Worm (Caenorhabditis elegans) whole organism, L3 larva: Measurements from ENCODE around the gene fbxc-29.

ENCODE experiments used
- ZK546.5 ChIP-seq: sonication (generic microtip); optimal IDR thresholded peaks from 2 replicates; lab custom pipeline; 2017; ENCODE audit warnings: missing biosample characterization, missing genetic modification characterization
- aly-2 ChIP-seq: fragments of 150-350 bp; optimal IDR thresholded peaks from 2 replicates; lab custom pipeline; 2014; ENCODE audit warnings: missing biosample characterization, missing genetic modification characterization
- ceh-16 ChIP-seq: sonication (generic microtip); optimal IDR thresholded peaks from 2 replicates; lab custom pipeline; 2017; ENCODE audit warnings: missing biosample characterization, missing genetic modification characterization
- ceh-28 ChIP-seq: fragments of 150-350 bp; optimal IDR thresholded peaks from 2 replicates; lab custom pipeline; 2014; ENCODE audit warnings: missing biosample characterization, missing genetic modification reagents, missing genetic modification characterization
- ceh-82 ChIP-seq: fragments of 150-350 bp; optimal IDR thresholded peaks from 2 replicates; lab custom pipeline; 2014; ENCODE audit warnings: missing biosample characterization, missing genetic modification characterization
- ceh-9 ChIP-seq: sonication (generic microtip); optimal IDR thresholded peaks from 2 replicates; lab custom pipeline; 2018; ENCODE audit warnings: missing biosample characterization, missing genetic modification characterization
- egl-27 ChIP-seq: sonication (generic microtip); optimal IDR thresholded peaks from 4 replicates; lab custom pipeline; 2017; ENCODE audit warnings: missing biosample characterization, missing genetic modification reagents, missing genetic modification characterization
- egl-5 ChIP-seq: fragments of 150-350 bp; optimal IDR thresholded peaks from 2 replicates; lab custom pipeline; 2017; ENCODE audit warnings: missing biosample characterization, missing genetic modification reagents, missing genetic modification characterization, inconsistent platforms
- elt-1 ChIP-seq: fragments of 150-350 bp; optimal IDR thresholded peaks from 2 replicates; lab custom pipeline; 2014; ENCODE audit warnings: missing biosample characterization, missing genetic modification characterization
- elt-2 ChIP-seq: sonication (generic microtip); optimal IDR thresholded peaks from 2 replicates; lab custom pipeline; 2016; ENCODE audit warnings: missing genetic modification reagents, mild to moderate bottlenecking, missing genetic modification characterization, missing compliant biosample characterization
- elt-3 ChIP-seq, 3 experiments: fragments of 150-350 bp in 1 of 3; sonication (generic microtip) in 2 of 3; optimal IDR thresholded peaks; 2 replicates in 2 of 3; 4 replicates in 1 of 3; lab custom pipeline; 2014 to 2017; ENCODE audit warnings: missing biosample characterization in 3 of 3, missing genetic modification characterization in 3 of 3
- eor-1 ChIP-seq, 2 experiments: fragments of 150-350 bp; optimal IDR thresholded peaks; 2 replicates each; lab custom pipeline; 2014 to 2018; ENCODE audit warnings: missing biosample characterization in 2 of 2, missing genetic modification characterization in 2 of 2
- fkh-10 ChIP-seq: sonication (generic microtip); optimal IDR thresholded peaks from 2 replicates; lab custom pipeline; 2017; ENCODE audit warnings: missing biosample characterization, missing genetic modification reagents, missing genetic modification characterization
- fkh-2 ChIP-seq: fragments of 150-350 bp; optimal IDR thresholded peaks from 2 replicates; lab custom pipeline; 2014; ENCODE audit warnings: missing biosample characterization, missing genetic modification reagents, missing genetic modification characterization
- hmg-11 ChIP-seq: sonication (generic microtip); optimal IDR thresholded peaks from 2 replicates; lab custom pipeline; 2016; ENCODE audit warnings: missing genetic modification characterization, missing compliant biosample characterization
- lin-15B ChIP-seq: fragments of 150-350 bp; optimal IDR thresholded peaks from 2 replicates; lab custom pipeline; 2014; ENCODE audit warnings: missing biosample characterization, missing genetic modification characterization
- lsy-12 ChIP-seq: sonication (generic microtip); optimal IDR thresholded peaks from 2 replicates; lab custom pipeline; 2016; ENCODE audit warnings: mild to moderate bottlenecking, missing genetic modification characterization, missing compliant biosample characterization
- mdl-1 ChIP-seq: fragments of 150-350 bp; optimal IDR thresholded peaks from 2 replicates; lab custom pipeline; 2014; ENCODE audit warnings: missing biosample characterization, missing genetic modification characterization
- mml-1 ChIP-seq: fragments of 150-350 bp; sonication (generic microtip); optimal IDR thresholded peaks from 3 replicates; lab custom pipeline; 2014; ENCODE audit warnings: missing biosample characterization, missing genetic modification characterization
- nfya-1 ChIP-seq: sonication (generic microtip); optimal IDR thresholded peaks from 2 replicates; lab custom pipeline; 2017; ENCODE audit warnings: missing genetic modification characterization, mild to moderate bottlenecking, missing compliant biosample characterization, antibody characterized with exemption, moderate library complexity; ENCODE audit not compliant: insufficient read depth
- nhr-23 ChIP-seq: fragments of 150-350 bp; optimal IDR thresholded peaks from 2 replicates; lab custom pipeline; 2014; ENCODE audit warnings: missing biosample characterization, missing genetic modification reagents, missing genetic modification characterization
- nhr-237 ChIP-seq: fragments of 150-350 bp; optimal IDR thresholded peaks from 2 replicates; lab custom pipeline; 2014; ENCODE audit warnings: missing biosample characterization, missing genetic modification characterization
- nhr-28 ChIP-seq: fragments of 150-350 bp; optimal IDR thresholded peaks from 2 replicates; lab custom pipeline; 2014; ENCODE audit warnings: missing biosample characterization, missing genetic modification characterization
- nhr-43 ChIP-seq: sonication (generic microtip); optimal IDR thresholded peaks from 2 replicates; lab custom pipeline; 2016; ENCODE audit warnings: mild to moderate bottlenecking, missing genetic modification characterization, missing compliant biosample characterization; ENCODE audit not compliant: poor library complexity, severe bottlenecking
- nhr-76 ChIP-seq: fragments of 150-350 bp; sonication (generic microtip); optimal IDR thresholded peaks from 5 replicates; lab custom pipeline; 2014; ENCODE audit warnings: missing biosample characterization, missing genetic modification characterization
- nhr-77 ChIP-seq: fragments of 150-350 bp; optimal IDR thresholded peaks from 2 replicates; lab custom pipeline; 2014; ENCODE audit warnings: missing biosample characterization, missing genetic modification characterization
- pha-4 ChIP-seq: fragments of 150-350 bp; optimal IDR thresholded peaks from 2 replicates; lab custom pipeline; 2014; ENCODE audit warnings: missing biosample characterization, missing genetic modification reagents, missing genetic modification characterization
- pqm-1 ChIP-seq: fragments of 150-350 bp; optimal IDR thresholded peaks from 2 replicates; lab custom pipeline; 2017; ENCODE audit warnings: missing biosample characterization, missing genetic modification characterization, inconsistent platforms
- sea-2 ChIP-seq: fragments of 150-350 bp; sonication (generic microtip); optimal IDR thresholded peaks from 4 replicates; lab custom pipeline; 2014; ENCODE audit warnings: missing biosample characterization, missing genetic modification reagents, missing genetic modification characterization
- snpc-4 ChIP-seq: fragments of 150-350 bp; optimal IDR thresholded peaks from 2 replicates; lab custom pipeline; 2014; ENCODE audit warnings: missing biosample characterization, missing genetic modification characterization
- unc-39 ChIP-seq: sonication (generic microtip); optimal IDR thresholded peaks from 4 replicates; lab custom pipeline; 2017; ENCODE audit warnings: missing biosample characterization, missing genetic modification characterization
- zag-1 ChIP-seq: fragments of 150-350 bp; optimal IDR thresholded peaks from 2 replicates; lab custom pipeline; 2014; ENCODE audit warnings: missing biosample characterization, missing genetic modification characterization

Gene fbxc-29

DNA sequence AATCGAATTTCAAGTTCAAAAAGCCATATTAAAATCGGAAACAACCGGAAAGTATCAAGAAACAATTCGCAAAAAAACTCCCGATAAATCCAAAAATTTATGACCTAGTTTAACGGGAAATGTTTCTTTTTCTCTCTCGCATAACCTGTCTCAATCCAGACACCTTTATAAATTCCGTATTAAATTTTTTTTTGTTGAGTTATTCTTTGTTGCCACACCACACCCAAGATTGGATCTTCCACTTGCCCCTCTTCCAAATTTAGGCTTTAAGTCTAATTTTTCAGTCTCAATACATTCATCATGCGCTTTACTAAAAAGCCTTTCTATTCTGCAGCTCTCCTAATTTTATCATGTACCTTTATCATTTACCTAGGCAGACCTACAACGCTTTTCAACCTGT lies 22.7 kb downstream of the fbxc-29 start, which contains the start of gene R07C3.3:
Gene R07C3.3 (plus strand): TSS at position 301 of the 400 bp plus-strand sequence.
- TF ChIP-seq nhr-76 (tag; lab: Kevin White, UChicago), result no peak
- no peak for TF ChIP-seq ceh-9 (tag; lab: Kevin White, UChicago)

DNA sequence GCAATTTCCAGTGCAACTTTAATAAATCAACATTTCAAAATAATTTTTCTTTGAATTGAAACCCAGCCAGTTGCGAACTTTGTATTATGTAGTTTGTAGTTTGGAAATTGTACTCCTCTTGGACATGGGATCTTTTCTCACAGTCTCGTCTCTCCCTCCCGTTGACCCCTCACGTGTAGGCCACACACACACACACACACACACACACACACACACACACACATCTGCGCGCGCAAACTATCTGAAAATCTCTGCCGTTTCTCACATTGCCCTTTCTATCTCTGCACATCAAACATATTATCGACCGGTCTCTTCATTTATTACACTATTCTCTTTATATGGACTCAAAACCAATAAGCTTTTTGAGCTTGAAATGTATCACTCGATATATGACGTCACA lies 24.9 kb downstream of the fbxc-29 start, which contains the start of gene fbxc-36:
Gene fbxc-36 (plus strand): TSS at position 205 of the 400 bp plus-strand sequence.
- no peak for TF ChIP-seq hmg-11 (tag; lab: Kevin White, UChicago)

DNA sequence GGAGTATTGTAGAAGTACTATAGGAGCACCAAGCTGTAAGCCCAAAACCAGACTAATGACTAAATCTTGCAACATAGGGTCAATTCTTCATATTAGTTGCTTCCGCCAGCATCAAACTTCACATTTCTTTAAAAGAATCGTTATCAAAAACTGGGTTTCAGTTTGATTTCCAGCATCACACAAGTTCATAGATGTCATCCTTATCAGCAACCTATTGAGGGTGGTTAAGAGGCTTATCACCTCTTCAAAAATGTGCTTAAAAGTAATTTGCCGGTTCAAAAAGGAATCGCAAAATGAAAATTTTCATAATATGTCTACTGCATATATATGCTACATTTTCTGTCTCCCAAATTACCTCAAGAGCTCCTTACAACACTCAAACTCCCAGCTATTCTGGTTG lies 27.9 kb downstream of the fbxc-29 start, which contains the start of gene clec-43:
Gene clec-43 (plus strand): TSS at position 294 of the 400 bp plus-strand sequence.
- TF ChIP-seq fkh-10 (GFP tag; lab: Kevin White, UChicago), result no peak
- peak; percentile 76 for TF ChIP-seq pqm-1 (tag; lab: Kevin White, UChicago)
- no peak for TF ChIP-seq lin-15B (tag; lab: Kevin White, UChicago)
- TF ChIP-seq lsy-12 (tag; lab: Kevin White, UChicago), result no peak
- no peak for TF ChIP-seq nhr-77 (tag; lab: Kevin White, UChicago)
- peak; percentile 81 for TF ChIP-seq elt-2 (tag; lab: Kevin White, UChicago)

- TF ChIP-seq nhr-43 (no peak), nhr-237 (tag; lab: Kevin White, UChicago) (no peak), fkh-10 (GFP tag; lab: Kevin White, UChicago) (no peak), ceh-9 (tag; lab: Kevin White, UChicago) (no peak), zag-1 (no peak), sea-2 (GFP tag; lab: Kevin White, UChicago) (no peak), eor-1 (tag; optimal IDR thresholded peaks at IDR 0.05; lab: Kevin White, UChicago) (no peak), ZK546.5 (tag; lab: Kevin White, UChicago) (no peak), aly-2 (tag; lab: Kevin White, UChicago) (no peak)
Measured at ce11 chrII:948091-948490, 32.2 kb downstream of the fbxc-29 start, which contains the start of gene fbxc-32. Gene fbxc-32, minus strand, starts transcription at chrII:948191.

- TF ChIP-seq ceh-16, result no peak
- no peak for TF ChIP-seq ceh-82 (tag; lab: Kevin White, UChicago)
- TF ChIP-seq ceh-9 (tag; lab: Kevin White, UChicago), result no peak
- no peak for TF ChIP-seq nhr-23
- no peak for TF ChIP-seq unc-39 (tag; lab: Kevin White, UChicago)
- no peak for TF ChIP-seq fkh-2 (tag; lab: Kevin White, UChicago)
- TF ChIP-seq aly-2 (tag; lab: Kevin White, UChicago), result no peak
- TF ChIP-seq nhr-76 (tag; lab: Kevin White, UChicago), result no peak
- no peak for TF ChIP-seq egl-5 (tag; lab: Kevin White, UChicago)
- TF ChIP-seq mml-1 (tag; lab: Kevin White, UChicago), result no peak
Measured at ce11 chrII:950374-950773, 34.5 kb downstream of the fbxc-29 start.

ce11 chrII:953052-953451 lies 37.2 kb downstream of the fbxc-29 start:
- TF ChIP-seq ceh-28, result no peak
- TF ChIP-seq pha-4, result no peak
- TF ChIP-seq aly-2 (tag; lab: Kevin White, UChicago), result no peak
- TF ChIP-seq nhr-28 (tag; lab: Kevin White, UChicago), result no peak

DNA sequence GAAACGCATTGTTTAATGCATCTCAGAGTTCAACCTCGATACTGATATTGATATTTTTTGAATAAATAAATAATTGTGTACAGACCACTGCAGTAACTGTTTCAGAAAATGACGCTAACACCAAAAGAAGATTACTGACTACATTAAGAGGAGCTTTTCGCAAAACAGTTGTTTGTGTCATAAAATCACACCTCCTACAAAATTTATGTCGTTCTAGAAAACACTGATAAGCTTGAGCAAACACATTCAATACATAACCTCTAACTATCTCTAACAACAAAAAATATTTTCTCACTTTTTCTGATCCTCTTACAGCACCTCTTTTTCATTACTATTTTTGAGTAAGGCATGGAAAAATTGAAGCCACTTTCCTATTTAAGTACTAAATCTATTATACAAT lies 38.7 kb downstream of the fbxc-29 start, which contains the start of gene fbxc-7:
Gene fbxc-7 (plus strand): TSS at position 301 of the 400 bp plus-strand sequence.
- TF ChIP-seq elt-2 (tag; lab: Kevin White, UChicago), result peak; percentile 26

DNA sequence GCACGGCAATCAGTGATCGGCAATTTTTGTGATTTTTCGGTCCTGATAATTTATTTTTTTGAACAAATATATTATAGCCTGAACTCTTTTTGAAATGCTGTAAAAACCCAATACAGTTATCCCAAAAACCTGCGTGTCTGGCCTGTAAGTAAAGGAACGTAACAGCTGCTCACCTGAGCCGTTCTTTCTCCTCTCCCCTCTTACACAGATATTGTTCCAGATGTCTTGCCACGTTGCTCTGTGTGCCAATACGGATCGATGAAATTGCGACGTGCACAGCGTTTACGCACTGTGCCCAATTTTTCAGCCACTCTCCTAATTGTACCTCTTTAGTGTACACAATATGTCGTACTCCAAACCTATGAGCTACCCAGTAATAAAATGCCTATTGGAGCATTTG lies 42.7 kb downstream of the fbxc-29 start, which contains the start of gene sdz-4:
Gene sdz-4 (plus strand): TSS at position 301 of the 400 bp plus-strand sequence.
- TF ChIP-seq nhr-23 (no peak), snpc-4 (tag; lab: Kevin White, UChicago) (no peak), elt-3 (tag; optimal IDR thresholded peaks at IDR 0.05; lab: Kevin White, UChicago) (no peak), egl-27 (tag; lab: Kevin White, UChicago) (no peak), mdl-1 (tag; lab: Kevin White, UChicago) (no peak), elt-1 (tag; lab: Kevin White, UChicago) (no peak), nfya-1 (tag; lab: Kevin White, UChicago) (no peak), fkh-10 (GFP tag; lab: Kevin White, UChicago) (no peak)
